Worm (Caenorhabditis elegans): ENCODE measurements around the gene srsx-28.

The srsx-28 gene

ce11 chrV:10120898-10121297 is 31.5 kb upstream of the srsx-28 start, which contains the start of gene srxa-18:
TSS of gene srxa-18 (minus strand) at chrV:10120997.
- no peak for TF ChIP-seq tbx-2 (tag; optimal IDR thresholded peaks at IDR 0.05)
- no peak for TF ChIP-seq nhr-237 (tag; optimal IDR thresholded peaks at IDR 0.05)
- TF ChIP-seq fkh-10 (GFP tag; optimal IDR thresholded peaks at IDR 0.05): no peak
- no peak for TF ChIP-seq jun-1 (tag; optimal IDR thresholded peaks at IDR 0.05)
- no peak for TF ChIP-seq lsy-12 (tag; optimal IDR thresholded peaks at IDR 0.05)

ce11 chrV:10122670-10123069 is 29.7 kb upstream of the srsx-28 start, which contains the start of gene srxa-19:
TSS of gene srxa-19 (minus strand) at chrV:10122770.
- no peak for TF ChIP-seq mml-1 (tag; optimal IDR thresholded peaks at IDR 0.05)
- no peak for TF ChIP-seq lin-15B (tag; optimal IDR thresholded peaks at IDR 0.05)

- TF ChIP-seq unc-62 (GFP tag; optimal IDR thresholded peaks at IDR 0.05) (no peak), tbx-2 (tag; optimal IDR thresholded peaks at IDR 0.05) (no peak), ztf-11 (tag; optimal IDR thresholded peaks at IDR 0.05) (no peak), mml-1 (tag; optimal IDR thresholded peaks at IDR 0.05) (no peak), fos-1 (tag; optimal IDR thresholded peaks at IDR 0.05) (no peak), jun-1 (tag; optimal IDR thresholded peaks at IDR 0.05) (no peak)
Measured at ce11 chrV:10123324-10123723, 29.1 kb upstream of the srsx-28 start, which contains the start of gene C08B6.6. TSS of gene C08B6.6 (plus strand) at chrV:10123624.

ce11 chrV:10124799-10125548 is 27.4 kb upstream of the srsx-28 start, which contains the start of gene C08B6.10:
TSS of gene C08B6.10 (plus strand) at chrV:10125498.
- no peak for TF ChIP-seq fkh-10 (GFP tag; optimal IDR thresholded peaks at IDR 0.05)
- TF ChIP-seq zag-1 (tag; optimal IDR thresholded peaks at IDR 0.05): no peak
- TF ChIP-seq tbx-2 (tag; optimal IDR thresholded peaks at IDR 0.05): no peak
- peak; percentile 68 for TF ChIP-seq elt-2 (tag; optimal IDR thresholded peaks at IDR 0.05)

- no peak for TF ChIP-seq nhr-28 (tag; optimal IDR thresholded peaks at IDR 0.05)
- no peak for TF ChIP-seq nhr-23 (tag; optimal IDR thresholded peaks at IDR 0.05)
- no peak for TF ChIP-seq pha-4 (tag; optimal IDR thresholded peaks at IDR 0.05)
- TF ChIP-seq nfya-1 (tag; optimal IDR thresholded peaks at IDR 0.05; ENCODE audit: insufficient read depth): no peak
- no peak for TF ChIP-seq unc-39 (tag; optimal IDR thresholded peaks at IDR 0.05)
- TF ChIP-seq fkh-10 (GFP tag; optimal IDR thresholded peaks at IDR 0.05): no peak
- TF ChIP-seq elt-1 (tag; optimal IDR thresholded peaks at IDR 0.05): no peak
- TF ChIP-seq elt-2 (tag; optimal IDR thresholded peaks at IDR 0.05): no peak
- TF ChIP-seq ceh-82 (tag; optimal IDR thresholded peaks at IDR 0.05): no peak
Measured at ce11 chrV:10130195-10130594, 22.2 kb upstream of the srsx-28 start, which contains the start of gene aos-1. TSS of gene aos-1 (minus strand) at chrV:10130295.

- no peak for TF ChIP-seq sea-2 (GFP tag; optimal IDR thresholded peaks at IDR 0.05)
- peak; percentile 23 for TF ChIP-seq nhr-23 (tag; optimal IDR thresholded peaks at IDR 0.05)
- TF ChIP-seq elt-1 (tag; optimal IDR thresholded peaks at IDR 0.05): no peak
- no peak for TF ChIP-seq ceh-82 (tag; optimal IDR thresholded peaks at IDR 0.05)
Measured at ce11 chrV:10133277-10133676, 19.1 kb upstream of the srsx-28 start.

ce11 chrV:10134077-10134693 is 18.2 kb upstream of the srsx-28 start, which contains the start of the genes C08B6.18, wdr-20 and C08B6.8:
TSS of gene C08B6.18 (minus strand) at chrV:10134127.
TSS of gene wdr-20 (minus strand) at chrV:10134158.
TSS of gene C08B6.8 (plus strand) at chrV:10134643.
- TF ChIP-seq lin-15B (tag; optimal IDR thresholded peaks at IDR 0.05): peak; percentile 84
- no peak for TF ChIP-seq nhr-12 (tag; optimal IDR thresholded peaks at IDR 0.05)
- TF ChIP-seq egl-27 (tag; optimal IDR thresholded peaks at IDR 0.05): no peak
- no peak for TF ChIP-seq nhr-43 (tag; optimal IDR thresholded peaks at IDR 0.05; ENCODE audit: poor library complexity, severe bottlenecking)
- TF ChIP-seq snpc-4 (tag; optimal IDR thresholded peaks at IDR 0.05): peak; percentile 75
- no peak for TF ChIP-seq lsy-12 (tag; optimal IDR thresholded peaks at IDR 0.05)
- peak; percentile 50 for TF ChIP-seq pha-4 (tag; optimal IDR thresholded peaks at IDR 0.05)
- TF ChIP-seq nhr-25 (tag; optimal IDR thresholded peaks at IDR 0.05): peak; percentile 17
- no peak for TF ChIP-seq nhr-76 (tag; optimal IDR thresholded peaks at IDR 0.05)
- TF ChIP-seq nhr-67 (tag; optimal IDR thresholded peaks at IDR 0.05): no peak
- TF ChIP-seq ceh-16 (tag; optimal IDR thresholded peaks at IDR 0.05): no peak
- TF ChIP-seq ztf-11 (tag; optimal IDR thresholded peaks at IDR 0.05): no peak
- TF ChIP-seq nfya-1 (tag; optimal IDR thresholded peaks at IDR 0.05; ENCODE audit: insufficient read depth): peak; percentile 52
- TF ChIP-seq eor-1 (tag; optimal IDR thresholded peaks at IDR 0.05): no peak
- no peak for TF ChIP-seq jun-1 (tag; optimal IDR thresholded peaks at IDR 0.05)
- no peak for TF ChIP-seq unc-62 (GFP tag; optimal IDR thresholded peaks at IDR 0.05)

Measured in whole organism, L3 larva.